Fruit fly (Drosophila melanogaster): ENCODE data around the gene CG14005.

The CG14005 gene

DNA sequence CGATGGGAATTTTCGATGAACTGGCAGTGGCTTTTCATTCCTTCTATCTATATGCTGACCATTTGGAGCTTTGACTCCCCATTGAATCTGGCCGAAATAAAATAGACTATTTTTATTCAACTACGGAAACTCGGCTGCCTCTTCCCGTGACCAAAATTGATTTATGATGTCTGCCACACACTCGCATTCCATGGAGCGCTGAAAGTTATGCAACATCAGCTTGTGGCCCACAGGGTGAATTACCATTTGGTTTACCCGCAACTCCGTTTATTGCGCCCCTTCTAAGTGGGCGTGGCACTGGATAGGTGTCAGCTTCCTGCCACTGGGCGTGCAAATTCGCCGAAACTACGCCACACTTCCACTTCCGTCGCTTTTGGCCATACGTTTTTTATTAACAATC, 8.7 kb downstream of the CG14005 start:
- TF ChIP-seq usp (GFP tag; optimal IDR thresholded peaks at IDR 0.05) (no peak), psq (optimal IDR thresholded peaks at IDR 0.05) (no peak), EcR (GFP tag; optimal IDR thresholded peaks at IDR 0.05) (no peak), pan (optimal IDR thresholded peaks at IDR 0.05) (no peak), CG8478 (optimal IDR thresholded peaks at IDR 0.05) (no peak), Dll (optimal IDR thresholded peaks at IDR 0.05) (no peak)

- no peak for TF ChIP-seq usp (GFP tag; optimal IDR thresholded peaks at IDR 0.05)
- no peak for TF ChIP-seq EcR (GFP tag; optimal IDR thresholded peaks at IDR 0.05)
- TF ChIP-seq psq (optimal IDR thresholded peaks at IDR 0.05), result no peak
These were observed 10.8 kb downstream of the CG14005 start for dm6 chr2L:5790799-5791526.

- TF ChIP-seq EcR (GFP tag; optimal IDR thresholded peaks at IDR 0.05) (no peak), psq (optimal IDR thresholded peaks at IDR 0.05) (no peak), Dll (optimal IDR thresholded peaks at IDR 0.05) (no peak), CG8478 (optimal IDR thresholded peaks at IDR 0.05) (no peak), pan (optimal IDR thresholded peaks at IDR 0.05) (no peak), usp (GFP tag; optimal IDR thresholded peaks at IDR 0.05) (no peak)
These were observed 12.5 kb downstream of the CG14005 start for dm6 chr2L:5789268-5789667.

- TF ChIP-seq Dll (optimal IDR thresholded peaks at IDR 0.05) (no peak), usp (GFP tag; optimal IDR thresholded peaks at IDR 0.05) (no peak), CG8478 (optimal IDR thresholded peaks at IDR 0.05) (no peak), EcR (GFP tag; optimal IDR thresholded peaks at IDR 0.05) (no peak), psq (optimal IDR thresholded peaks at IDR 0.05) (no peak), pan (optimal IDR thresholded peaks at IDR 0.05) (no peak)
These were observed 18.0 kb downstream of the CG14005 start, which contains the start of gene CG31913 for dm6 chr2L:5783731-5784130. Gene CG31913, plus strand, starts transcription at chr2L:5784031.

dm6 chr2L:5782866-5783265, 18.9 kb downstream of the CG14005 start:
- no peak for TF ChIP-seq psq (optimal IDR thresholded peaks at IDR 0.05)
- no peak for TF ChIP-seq pan (optimal IDR thresholded peaks at IDR 0.05)
- TF ChIP-seq CG8478 (optimal IDR thresholded peaks at IDR 0.05), result no peak
- TF ChIP-seq usp (GFP tag; optimal IDR thresholded peaks at IDR 0.05), result no peak
- no peak for TF ChIP-seq Dll (optimal IDR thresholded peaks at IDR 0.05)
- no peak for TF ChIP-seq EcR (GFP tag; optimal IDR thresholded peaks at IDR 0.05)

DNA sequence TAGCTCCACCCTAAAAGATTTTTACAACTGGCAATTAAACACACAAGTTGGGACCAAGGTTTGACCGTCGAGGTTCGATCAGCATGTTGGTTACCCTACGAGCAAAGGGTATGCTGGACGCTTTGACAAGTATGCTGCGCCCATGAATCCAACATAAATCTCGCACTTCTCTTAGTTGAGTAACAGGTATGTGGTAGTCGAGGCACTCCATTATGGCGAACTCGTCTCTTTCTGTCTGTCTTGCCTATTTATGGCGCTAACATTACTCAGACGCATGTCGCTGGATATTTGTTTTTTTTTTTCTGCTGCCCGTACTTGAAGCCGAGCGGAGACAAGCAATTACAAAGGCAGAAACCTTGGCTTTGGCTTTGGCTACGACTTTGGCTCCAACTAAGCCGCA, 20.6 kb downstream of the CG14005 start:
- TF ChIP-seq CG8478 (optimal IDR thresholded peaks at IDR 0.05) (no peak), Dll (optimal IDR thresholded peaks at IDR 0.05) (no peak), psq (optimal IDR thresholded peaks at IDR 0.05) (no peak), usp (GFP tag; optimal IDR thresholded peaks at IDR 0.05) (no peak), EcR (GFP tag; optimal IDR thresholded peaks at IDR 0.05) (no peak), pan (optimal IDR thresholded peaks at IDR 0.05) (no peak)

DNA sequence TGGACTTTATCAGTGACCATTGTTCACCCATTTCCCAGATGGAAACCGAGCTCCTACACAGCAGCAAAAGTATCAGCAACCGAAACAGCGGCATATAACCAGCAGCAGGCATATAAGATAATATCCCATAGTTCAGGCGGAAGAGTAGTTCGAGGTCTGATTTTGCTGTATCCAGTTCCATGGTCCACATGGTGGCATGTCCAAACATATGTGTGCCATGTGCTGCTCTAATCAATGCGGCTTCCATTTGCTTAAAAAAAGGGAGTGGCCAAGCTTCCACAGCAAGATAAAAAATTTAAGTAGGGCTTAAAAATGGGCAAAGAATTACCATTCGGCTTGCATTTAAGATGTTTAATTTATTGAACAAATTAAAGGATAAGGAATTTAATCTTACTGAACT, 21.1 kb downstream of the CG14005 start:
- TF ChIP-seq psq (optimal IDR thresholded peaks at IDR 0.05) (no peak), usp (GFP tag; optimal IDR thresholded peaks at IDR 0.05) (no peak)

- TF ChIP-seq pan (optimal IDR thresholded peaks at IDR 0.05), result peak; percentile 75
- TF ChIP-seq EcR (GFP tag; optimal IDR thresholded peaks at IDR 0.05), result no peak
These were observed 23.6 kb downstream of the CG14005 start for dm6 chr2L:5778157-5778556.

- no peak for TF ChIP-seq Dll (optimal IDR thresholded peaks at IDR 0.05)
- TF ChIP-seq EcR (GFP tag; optimal IDR thresholded peaks at IDR 0.05), result no peak
- TF ChIP-seq usp (GFP tag; optimal IDR thresholded peaks at IDR 0.05), result no peak
- no peak for TF ChIP-seq pan (optimal IDR thresholded peaks at IDR 0.05)
- TF ChIP-seq CG8478 (optimal IDR thresholded peaks at IDR 0.05), result no peak
- TF ChIP-seq psq (optimal IDR thresholded peaks at IDR 0.05), result no peak
These were observed 29.5 kb downstream of the CG14005 start for dm6 chr2L:5772262-5772661.

DNA sequence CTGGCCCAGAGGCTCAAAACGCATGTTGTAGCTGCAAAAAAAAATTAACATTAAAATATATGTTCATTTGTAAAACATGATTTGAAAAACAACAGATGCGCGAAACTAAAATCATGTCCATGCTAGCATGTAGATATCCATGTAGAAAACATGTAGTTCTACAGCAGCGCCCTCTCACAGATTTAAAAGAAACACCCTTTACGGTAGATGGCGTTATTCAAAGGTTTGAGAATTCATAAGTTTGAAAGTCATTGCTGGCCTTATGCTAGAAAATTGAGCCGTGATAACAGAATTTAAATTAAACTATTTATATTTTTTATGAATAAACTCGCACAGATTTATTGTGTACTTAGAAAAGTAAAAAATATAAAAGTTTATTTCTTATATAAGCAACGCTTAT, 30.6 kb downstream of the CG14005 start:
- no peak for TF ChIP-seq EcR (GFP tag; optimal IDR thresholded peaks at IDR 0.05)
- TF ChIP-seq Dll (optimal IDR thresholded peaks at IDR 0.05), result no peak

DNA sequence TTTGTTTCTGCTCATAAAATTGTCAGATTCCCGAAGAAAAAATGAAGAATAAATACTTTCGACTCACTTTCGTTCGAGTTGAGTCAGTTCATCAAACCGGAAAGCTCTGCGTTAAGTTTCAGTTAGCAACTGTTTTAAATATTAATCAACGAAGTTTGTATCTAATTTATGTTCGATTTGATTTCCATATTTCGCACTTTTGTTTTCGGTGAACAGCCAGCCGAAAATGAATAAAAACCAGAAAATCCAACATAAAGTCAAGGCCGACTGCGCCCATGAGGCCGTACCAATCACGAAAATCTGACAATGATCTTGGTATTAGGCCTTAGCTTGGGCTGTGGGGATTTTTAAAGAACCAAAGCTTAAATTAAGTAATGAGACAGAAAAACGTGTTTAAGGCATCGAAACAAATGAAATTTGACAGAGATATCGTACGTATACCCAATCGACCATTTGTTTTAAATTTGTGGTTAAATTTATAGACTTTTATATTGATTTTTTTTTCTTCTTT, 35.2 kb downstream of the CG14005 start:
- TF ChIP-seq CG8478 (optimal IDR thresholded peaks at IDR 0.05) (no peak), psq (optimal IDR thresholded peaks at IDR 0.05) (no peak), EcR (GFP tag; optimal IDR thresholded peaks at IDR 0.05) (no peak), pan (optimal IDR thresholded peaks at IDR 0.05) (no peak), usp (GFP tag; optimal IDR thresholded peaks at IDR 0.05) (no peak), Dll (optimal IDR thresholded peaks at IDR 0.05) (no peak)

- TF ChIP-seq EcR (GFP tag; optimal IDR thresholded peaks at IDR 0.05) (no peak), pan (optimal IDR thresholded peaks at IDR 0.05) (no peak), usp (GFP tag; optimal IDR thresholded peaks at IDR 0.05) (no peak), CG8478 (optimal IDR thresholded peaks at IDR 0.05) (no peak), psq (optimal IDR thresholded peaks at IDR 0.05) (no peak), Dll (optimal IDR thresholded peaks at IDR 0.05) (no peak)
These were observed 35.7 kb downstream of the CG14005 start, which contains the start of gene obst-E for dm6 chr2L:5766042-5766441. Gene obst-E, minus strand, starts transcription at chr2L:5766142.

- TF ChIP-seq psq (optimal IDR thresholded peaks at IDR 0.05), result no peak
- no peak for TF ChIP-seq EcR (GFP tag; optimal IDR thresholded peaks at IDR 0.05)
- no peak for TF ChIP-seq usp (GFP tag; optimal IDR thresholded peaks at IDR 0.05)
- TF ChIP-seq pan (optimal IDR thresholded peaks at IDR 0.05), result no peak
- no peak for TF ChIP-seq Dll (optimal IDR thresholded peaks at IDR 0.05)
These were observed 36.6 kb downstream of the CG14005 start for dm6 chr2L:5765139-5765538.
